Worm (Caenorhabditis elegans) whole organism, L4/young adult: ENCODE measurements around the gene Y57G11C.36.

ENCODE experiments used
- W03F9.2 ChIP-seq: fragments of 150-350 bp; optimal IDR thresholded peaks from 2 replicates; lab custom pipeline; 2014; ENCODE audit warnings: missing biosample characterization, missing genetic modification characterization
- dao-5 ChIP-seq: sonication (generic microtip); optimal IDR thresholded peaks from 2 replicates; lab custom pipeline; 2016; ENCODE audit warnings: missing genotype, missing genetic modification characterization, moderate library complexity, missing compliant biosample characterization
- him-1 ChIP-seq: sonication (generic microtip); optimal IDR thresholded peaks from 2 replicates; lab custom pipeline; 2016; ENCODE audit warnings: missing genotype, missing genetic modification reagents, missing genetic modification characterization, missing compliant biosample characterization

DNA sequence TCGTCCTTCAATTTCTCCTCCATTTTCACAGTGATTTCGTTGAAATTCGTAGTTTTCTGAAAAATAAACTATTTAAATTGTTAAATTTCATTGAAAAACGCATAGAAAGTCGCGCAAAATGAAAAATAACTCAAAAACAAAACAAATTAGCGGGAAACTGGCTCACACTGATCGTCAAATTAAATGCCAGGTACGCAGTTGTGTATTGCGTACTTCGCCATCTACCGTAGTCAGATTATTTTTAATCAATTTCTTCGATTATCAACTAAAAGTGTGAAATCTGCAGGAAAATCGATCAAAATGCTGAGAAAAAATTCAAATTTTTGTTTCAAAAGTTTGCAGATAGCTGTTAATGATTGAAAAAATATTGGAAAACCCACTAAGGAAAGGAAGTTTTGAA, 18.7 kb downstream of the Y57G11C.36 start, which contains the start of gene Y57G11C.499:
- TF ChIP-seq him-1 (tag; lab: Kevin White, UChicago): no peak
- no peak for TF ChIP-seq dao-5 (tag; lab: Kevin White, UChicago)
- TF ChIP-seq W03F9.2 (tag; lab: Kevin White, UChicago): no peak
